Fruit fly (Drosophila melanogaster) whole organism, embryonic: Measurements from ENCODE around the gene Cypl.
A peak's percentile ranks its signal among the peaks of the same experiment; 100 is the strongest.

Experiments used
- Asciz ChIP-seq: fragments of 200-800 bp; sonication (Bioruptor generic); optimal IDR thresholded peaks from 2 replicates; lab custom pipeline; 2017; ENCODE audit warnings: missing biosample characterization, mild to moderate bottlenecking, missing genetic modification characterization, missing genetic modification reagents
- Atf3 ChIP-seq: fragments of 200-800 bp; sonication (Bioruptor generic); optimal IDR thresholded peaks from 3 replicates; lab custom pipeline; 2016; ENCODE audit warnings: missing biosample characterization, missing genetic modification characterization
- Blimp-1 ChIP-seq: fragments of 200-800 bp; sonication (Bioruptor generic); optimal IDR thresholded peaks from 3 replicates; lab custom pipeline; 2018; ENCODE audit warnings: missing biosample characterization, missing genetic modification characterization, mild to moderate bottlenecking, moderate library complexity, missing genetic modification reagents
- CG10543 ChIP-seq: fragments of 200-800 bp; sonication (Bioruptor generic); optimal IDR thresholded peaks from 3 replicates; lab custom pipeline; 2017; ENCODE audit warnings: missing biosample characterization, mild to moderate bottlenecking, missing genetic modification characterization, moderate library complexity
- CG10979 ChIP-seq: fragments of 200-800 bp; sonication (Bioruptor generic); optimal IDR thresholded peaks from 2 replicates; lab custom pipeline; 2018; ENCODE audit warnings: missing biosample characterization, mild to moderate bottlenecking, missing genetic modification characterization, moderate library complexity
- CG11085 ChIP-seq: fragments of 200-800 bp; sonication (Bioruptor generic); IDR thresholded peaks from 2 replicates; pipeline ENCODE4 v1.3.6; 2022; ENCODE audit warnings: missing biosample characterization, missing genetic modification characterization
- CG11504 ChIP-seq: fragments of 200-800 bp; sonication (Bioruptor generic); optimal IDR thresholded peaks from 3 replicates; lab custom pipeline; 2019; ENCODE audit warnings: missing biosample characterization, mild to moderate bottlenecking, missing genetic modification characterization, moderate library complexity
- CG12391 ChIP-seq: fragments of 200-800 bp; sonication (Bioruptor generic); optimal IDR thresholded peaks from 3 replicates; lab custom pipeline; 2018; ENCODE audit warnings: missing biosample characterization, mild to moderate bottlenecking, missing genetic modification characterization, moderate library complexity
- CG14441 ChIP-seq: fragments of 200-800 bp; sonication (Bioruptor generic); IDR thresholded peaks from 2 replicates; pipeline ENCODE4 v1.3.6; 2022; ENCODE audit warnings: missing biosample characterization, missing genetic modification characterization
- CG18262 ChIP-seq: fragments of 200-800 bp; optimal IDR thresholded peaks from 3 replicates; lab custom pipeline; 2019; ENCODE audit warnings: missing biosample characterization, mild to moderate bottlenecking, missing genetic modification characterization, moderate library complexity
- CG2120 ChIP-seq: fragments of 200-800 bp; sonication (Bioruptor generic); optimal IDR thresholded peaks from 3 replicates; lab custom pipeline; 2016; ENCODE audit warnings: missing biosample characterization, missing genetic modification characterization
- CG2678 ChIP-seq: fragments of 200-800 bp; sonication (Bioruptor generic); optimal IDR thresholded peaks from 3 replicates; lab custom pipeline; 2019; ENCODE audit warnings: missing biosample characterization, mild to moderate bottlenecking, missing genetic modification characterization, moderate library complexity
- CG2712 ChIP-seq: fragments of 200-800 bp; optimal IDR thresholded peaks from 3 replicates; lab custom pipeline; 2019; ENCODE audit warnings: missing biosample characterization, mild to moderate bottlenecking, missing genetic modification characterization, moderate library complexity
- CG8281 ChIP-seq: fragments of 200-800 bp; sonication (Bioruptor generic); optimal IDR thresholded peaks from 2 replicates; lab custom pipeline; 2018; ENCODE audit warnings: missing biosample characterization, mild to moderate bottlenecking, missing genetic modification characterization, moderate library complexity
- D19A ChIP-seq: fragments of 200-800 bp; optimal IDR thresholded peaks from 3 replicates; lab custom pipeline; 2019; ENCODE audit warnings: missing biosample characterization, mild to moderate bottlenecking, missing genetic modification characterization, moderate library complexity
- Doc3 ChIP-seq: fragments of 200-800 bp; sonication (Bioruptor generic); IDR thresholded peaks from 3 replicates; pipeline ENCODE4 v1.3.6; 2022; ENCODE audit warnings: missing biosample characterization, missing genetic modification characterization; ENCODE audit not compliant: partially characterized antibody
- Drgx ChIP-seq: fragments of 200-800 bp; sonication (Bioruptor generic); IDR thresholded peaks from 2 replicates; pipeline ENCODE4 v1.3.6; 2022; ENCODE audit warnings: missing biosample characterization, missing genetic modification characterization
- Ets65A ChIP-seq: fragments of 200-800 bp; sonication (Bioruptor generic); peaks from one replicate; lab custom pipeline; 2016; ENCODE audit warnings: missing biosample characterization, missing genetic modification characterization
- Gsc ChIP-seq: fragments of 200-800 bp; sonication (Bioruptor generic); IDR thresholded peaks from 2 replicates; pipeline ENCODE4 v1.3.6; 2022; ENCODE audit warnings: missing biosample characterization, missing genetic modification characterization
- Hr78 ChIP-seq, 2 experiments: fragments of 200-800 bp in 1 of 2; fragments of >200 bp in 1 of 2; sonication (Bioruptor generic) in 1 of 2; optimal IDR thresholded peaks; 2 replicates each; lab custom pipeline; 2017 to 2019; ENCODE audit warnings: missing biosample characterization in 2 of 2, missing genetic modification characterization in 2 of 2, mild to moderate bottlenecking in 1 of 2, moderate library complexity in 1 of 2
- Kr ChIP-seq: fragments of 200-800 bp; sonication (Bioruptor generic); optimal IDR thresholded peaks from 2 replicates; lab custom pipeline; 2017; ENCODE audit warnings: missing biosample characterization, mild to moderate bottlenecking, missing genetic modification characterization
- Spps ChIP-seq: fragments of 200-800 bp; sonication (Bioruptor generic); optimal IDR thresholded peaks from 2 replicates; lab custom pipeline; 2018; ENCODE audit warnings: missing biosample characterization, mild to moderate bottlenecking, missing genetic modification characterization
- bsh ChIP-seq, 2 experiments: fragments of 200-800 bp; sonication (Bioruptor generic); optimal IDR thresholded peaks; 2 replicates each; lab custom pipeline; 2017 to 2018; ENCODE audit warnings: mild to moderate bottlenecking in 2 of 2, missing biosample characterization in 2 of 2, missing genetic modification characterization in 2 of 2, moderate library complexity in 1 of 2
- ci ChIP-seq: fragments of 200-800 bp; sonication (Bioruptor generic); IDR thresholded peaks from 3 replicates; pipeline ENCODE4 v1.3.6; 2022; ENCODE audit warnings: missing biosample characterization, missing genetic modification characterization
- dmrt99B ChIP-seq: fragments of 200-800 bp; sonication (Bioruptor generic); optimal IDR thresholded peaks from 2 replicates; lab custom pipeline; 2018; ENCODE audit warnings: missing biosample characterization, mild to moderate bottlenecking, missing genetic modification characterization, moderate library complexity
- fd96Cb ChIP-seq: fragments of 200-800 bp; sonication (Bioruptor generic); optimal IDR thresholded peaks from 2 replicates; lab custom pipeline; 2018; ENCODE audit warnings: missing biosample characterization, mild to moderate bottlenecking, missing genetic modification characterization, moderate library complexity
- gem ChIP-seq: fragments of 200-800 bp; sonication (Bioruptor generic); optimal IDR thresholded peaks from 2 replicates; lab custom pipeline; 2019; ENCODE audit warnings: missing biosample characterization, mild to moderate bottlenecking, missing genetic modification characterization, moderate library complexity
- gsb-n ChIP-seq: fragments of 200-800 bp; sonication (Bioruptor generic); optimal IDR thresholded peaks from 3 replicates; lab custom pipeline; 2018; ENCODE audit warnings: missing biosample characterization, mild to moderate bottlenecking, missing genetic modification characterization
- nom ChIP-seq: fragments of 200-800 bp; sonication (Bioruptor generic); optimal IDR thresholded peaks from 2 replicates; lab custom pipeline; 2017; ENCODE audit warnings: missing biosample characterization, missing genetic modification characterization, mild to moderate bottlenecking, moderate library complexity, missing genetic modification reagents
- onecut ChIP-seq: fragments of 200-800 bp; sonication (Bioruptor generic); IDR thresholded peaks from 2 replicates; pipeline ENCODE4 v1.3.6; 2022; ENCODE audit warnings: missing biosample characterization, missing genetic modification characterization
- row ChIP-seq: fragments of 200-800 bp; sonication (Bioruptor generic); IDR thresholded peaks from 3 replicates; pipeline ENCODE4 v1.3.6; 2022; ENCODE audit warnings: missing biosample characterization, missing genetic modification characterization
- run ChIP-seq: fragments of 200-800 bp; sonication (Bioruptor generic); optimal IDR thresholded peaks from 3 replicates; lab custom pipeline; 2018; ENCODE audit warnings: missing biosample characterization, mild to moderate bottlenecking, missing genetic modification characterization
- sens ChIP-seq: fragments of 200-800 bp; sonication (Bioruptor generic); peaks from one replicate; lab custom pipeline; 2016; ENCODE audit warnings: missing biosample characterization, missing genetic modification characterization
- sisA ChIP-seq: fragments of 200-800 bp; sonication (Bioruptor generic); IDR thresholded peaks from 2 replicates; pipeline ENCODE4 v1.3.6; 2022; ENCODE audit warnings: missing biosample characterization, missing genetic modification characterization
- vvl ChIP-seq: fragments of 200-800 bp; sonication (Bioruptor generic); IDR thresholded peaks from 2 replicates; pipeline ENCODE4 v1.3.6; 2022; ENCODE audit warnings: missing biosample characterization, missing genetic modification characterization
- z ChIP-seq: fragments of 200-800 bp; sonication (Bioruptor generic); IDR thresholded peaks from 3 replicates; pipeline ENCODE4 v1.3.6; 2022; ENCODE audit warnings: missing biosample characterization, missing genetic modification characterization

Cypl gene

dm6 chr3L:531280-531853 lies 11.4 kb downstream of the Cypl start:
- no peak for TF ChIP-seq Atf3 (GFP tag; lab: Kevin White, UChicago)
- no peak for TF ChIP-seq Gsc
- no peak for TF ChIP-seq run
- TF ChIP-seq fd96Cb (tag; lab: Kevin White, UChicago): peak; percentile 2
- peak; percentile 85 for TF ChIP-seq CG8281
- peak; percentile 75 for TF ChIP-seq onecut (GFP tag; lab: Robert Waterston, UW)
- TF ChIP-seq CG11504 (tag; lab: Kevin White, UChicago): peak; percentile 31
- peak; percentile 20 for TF ChIP-seq CG2712 (tag; lab: Kevin White, UChicago)
- peak; percentile 37 for TF ChIP-seq CG2678 (tag; lab: Kevin White, UChicago)
- no peak for TF ChIP-seq sisA (GFP tag; lab: Robert Waterston, UW)
- TF ChIP-seq Asciz (GFP tag; lab: Kevin White, UChicago): no peak
- TF ChIP-seq ci (GFP tag; lab: Robert Waterston, UW): no peak
- TF ChIP-seq Drgx (GFP tag; lab: Robert Waterston, UW): peak; percentile 59
- no peak for TF ChIP-seq CG14441 (GFP tag; lab: Robert Waterston, UW)
- TF ChIP-seq bsh (GFP tag; optimal IDR thresholded peaks at IDR 0.05; lab: Kevin White, UChicago): peak; percentile 17 to 66
- TF ChIP-seq CG2120 (GFP tag; lab: Kevin White, UChicago): no peak
- peak; percentile 33 for TF ChIP-seq CG10979
- TF ChIP-seq Blimp-1 (GFP tag; lab: Kevin White, UChicago): peak; percentile 41
- TF ChIP-seq CG18262: peak; percentile 30
- 0 out of 3 replicates have a peak, but pooled peaks have one; percentile 10 for TF ChIP-seq row (GFP tag; lab: Robert Waterston, UW)
- TF ChIP-seq dmrt99B (tag; lab: Kevin White, UChicago): peak; percentile 40
- TF ChIP-seq CG12391 (tag; lab: Kevin White, UChicago): no peak
- no peak for TF ChIP-seq Hr78 (GFP tag; optimal IDR thresholded peaks at IDR 0.05; lab: Kevin White, UChicago)
- no peak for TF ChIP-seq Spps (tag; lab: Kevin White, UChicago)
- peak; percentile 8 for TF ChIP-seq D19A
- TF ChIP-seq gem (tag; lab: Kevin White, UChicago): peak; percentile 21
- peak; percentile 93 for TF ChIP-seq nom (GFP tag; lab: Kevin White, UChicago)

dm6 chr3L:530813-531212 lies 11.9 kb downstream of the Cypl start:
- TF ChIP-seq vvl (GFP tag; lab: Robert Waterston, UW) (no peak), gsb-n (tag; lab: Kevin White, UChicago) (no peak), CG11085 (GFP tag; lab: Robert Waterston, UW) (no peak), Ets65A (GFP tag; lab: Kevin White, UChicago) (peak; percentile 91), z (GFP tag; lab: Robert Waterston, UW) (peak; percentile 65; the same call in 2 of the 3 replicates), CG10543 (GFP tag; lab: Kevin White, UChicago) (no peak)

dm6 chr3L:528037-528436 lies 14.7 kb downstream of the Cypl start, which contains the start of gene CG34269:
Gene CG34269 (plus strand): TSS chr3L:528337.
- TF ChIP-seq Doc3 (GFP tag; lab: Robert Waterston, UW) (0 out of 3 replicates have a peak, but pooled peaks have one; percentile 1), sens (peak; percentile 24), Kr (no peak)
- TF ChIP-seq, all 482 proteins: peak for 2
